Fruit fly (Drosophila melanogaster) whole organism, embryonic: ENCODE measurements around the gene CG14507.

Experiments
- CG10147 ChIP-seq: fragments of 200-800 bp; sonication (Bioruptor generic); optimal IDR thresholded peaks from 2 replicates; lab custom pipeline; 2019; ENCODE audit warnings: missing biosample characterization, mild to moderate bottlenecking, missing genetic modification characterization, moderate library complexity
- CG12391 ChIP-seq: fragments of 200-800 bp; sonication (Bioruptor generic); optimal IDR thresholded peaks from 3 replicates; lab custom pipeline; 2018; ENCODE audit warnings: missing biosample characterization, mild to moderate bottlenecking, missing genetic modification characterization, moderate library complexity
- CG13624 ChIP-seq: fragments of 200-800 bp; sonication (Bioruptor generic); optimal IDR thresholded peaks from 2 replicates; lab custom pipeline; 2016; ENCODE audit warnings: missing biosample characterization, missing genetic modification characterization
- CG16813 ChIP-seq: fragments of 200-800 bp; sonication (Bioruptor generic); IDR thresholded peaks from 3 replicates; pipeline ENCODE4 v1.3.6; 2022; ENCODE audit warnings: missing biosample characterization, missing genetic modification characterization; ENCODE audit not compliant: partially characterized antibody
- CG17359 ChIP-seq: fragments of 200-800 bp; sonication (Bioruptor generic); optimal IDR thresholded peaks from 3 replicates; lab custom pipeline; 2018; ENCODE audit warnings: missing biosample characterization, mild to moderate bottlenecking, missing genetic modification characterization, moderate library complexity
- CG18011 ChIP-seq: fragments of 200-800 bp; sonication (Bioruptor generic); optimal IDR thresholded peaks from 2 replicates; lab custom pipeline; 2017; ENCODE audit warnings: missing biosample characterization, missing genetic modification characterization, mild to moderate bottlenecking, moderate library complexity, missing genotype
- CG34422 ChIP-seq: fragments of 200-800 bp; sonication (Bioruptor generic); IDR thresholded peaks from 3 replicates; pipeline ENCODE4 v1.3.6; 2022; ENCODE audit warnings: missing biosample characterization, missing genetic modification characterization
- CG4404 ChIP-seq: fragments of 200-800 bp; sonication (Bioruptor generic); IDR thresholded peaks from 2 replicates; pipeline ENCODE4 v1.3.6; 2022; ENCODE audit warnings: missing biosample characterization, missing genetic modification characterization
- CG7963 ChIP-seq: fragments of 200-800 bp; sonication (Bioruptor generic); IDR thresholded peaks from 3 replicates; pipeline ENCODE4 v1.3.6; 2022; ENCODE audit warnings: missing biosample characterization, missing genetic modification characterization; ENCODE audit not compliant: partially characterized antibody
- CG8478 ChIP-seq: fragments of >200 bp; optimal IDR thresholded peaks from 2 replicates; lab custom pipeline; 2018
- CG9437 ChIP-seq: fragments of 200-800 bp; sonication (Bioruptor generic); optimal IDR thresholded peaks from 2 replicates; lab custom pipeline; 2018; ENCODE audit warnings: missing biosample characterization, mild to moderate bottlenecking, missing genetic modification characterization
- CG9932 ChIP-seq: fragments of 200-800 bp; sonication (Bioruptor generic); IDR thresholded peaks from 2 replicates; pipeline ENCODE4 v1.3.6; 2022; ENCODE audit warnings: missing biosample characterization, missing genetic modification characterization
- Chrac-16 ChIP-seq: fragments of 200-800 bp; sonication (Bioruptor generic); optimal IDR thresholded peaks from 3 replicates; lab custom pipeline; 2016; ENCODE audit warnings: missing biosample characterization, missing genetic modification characterization
- Dp ChIP-seq: fragments of 200-800 bp; sonication (Bioruptor generic); optimal IDR thresholded peaks from 2 replicates; lab custom pipeline; 2018; ENCODE audit warnings: missing biosample characterization, mild to moderate bottlenecking, missing genetic modification characterization, moderate library complexity
- Dref ChIP-seq: fragments of 200-800 bp; sonication (Bioruptor generic); IDR thresholded peaks from 2 replicates; pipeline ENCODE4 v1.3.6; 2022; ENCODE audit warnings: missing biosample characterization, missing genetic modification characterization
- HHEX ChIP-seq: fragments of 200-800 bp; sonication (Bioruptor generic); optimal IDR thresholded peaks from 3 replicates; lab custom pipeline; 2017; ENCODE audit warnings: missing biosample characterization, mild to moderate bottlenecking, missing genetic modification characterization, missing genetic modification reagents
- HmgZ ChIP-seq: fragments of 200-800 bp; sonication (Bioruptor generic); optimal IDR thresholded peaks from 2 replicates; lab custom pipeline; 2018; ENCODE audit warnings: missing biosample characterization, mild to moderate bottlenecking, missing genetic modification characterization
- Hmr ChIP-seq: fragments of 200-800 bp; sonication (Bioruptor generic); optimal IDR thresholded peaks from 3 replicates; lab custom pipeline; 2017; ENCODE audit warnings: mild to moderate bottlenecking, missing biosample characterization, missing genetic modification reagents, missing genetic modification characterization
- Mad ChIP-seq: fragments of 200-800 bp; sonication (Bioruptor generic); optimal IDR thresholded peaks from 2 replicates; lab custom pipeline; 2016; ENCODE audit warnings: missing biosample characterization, missing genetic modification characterization
- Max ChIP-seq: fragments of 200-800 bp; sonication (Bioruptor generic); optimal IDR thresholded peaks from 2 replicates; lab custom pipeline; 2016; ENCODE audit warnings: missing biosample characterization, mild to moderate bottlenecking, missing genetic modification characterization
- Med ChIP-seq: fragments of 200-800 bp; sonication (Bioruptor generic); peaks from one replicate; lab custom pipeline; 2016; ENCODE audit warnings: missing biosample characterization, missing genetic modification characterization, mild to moderate bottlenecking, inconsistent platforms, moderate library complexity
- Myb ChIP-seq: fragments of 200-800 bp; sonication (Bioruptor generic); optimal IDR thresholded peaks from 2 replicates; lab custom pipeline; 2016; ENCODE audit warnings: missing biosample characterization, missing genetic modification characterization
- NC2β ChIP-seq: fragments of 200-800 bp; sonication (Bioruptor generic); optimal IDR thresholded peaks from 2 replicates; lab custom pipeline; 2016; ENCODE audit warnings: missing biosample characterization, missing genetic modification characterization
- Nf-YB ChIP-seq: fragments of 200-800 bp; sonication (Bioruptor generic); optimal IDR thresholded peaks from 3 replicates; lab custom pipeline; 2019; ENCODE audit warnings: missing biosample characterization, mild to moderate bottlenecking, missing genetic modification characterization, moderate library complexity
- Oli ChIP-seq: fragments of 200-800 bp; sonication (Bioruptor generic); optimal IDR thresholded peaks from 2 replicates; lab custom pipeline; 2018; ENCODE audit warnings: missing biosample characterization, mild to moderate bottlenecking, missing genetic modification characterization, moderate library complexity
- Opbp ChIP-seq: fragments of 200-800 bp; sonication (Bioruptor generic); IDR thresholded peaks from 3 replicates; pipeline ENCODE4 v1.3.6; 2022; ENCODE audit warnings: missing biosample characterization, missing genetic modification characterization; ENCODE audit not compliant: partially characterized antibody
- Ptx1 ChIP-seq: fragments of 200-800 bp; sonication (Bioruptor generic); IDR thresholded peaks from 2 replicates; pipeline ENCODE4 v1.3.6; 2022; ENCODE audit warnings: missing biosample characterization, missing genetic modification characterization
- ab ChIP-seq: fragments of 200-800 bp; sonication (Bioruptor generic); optimal IDR thresholded peaks from 2 replicates; lab custom pipeline; 2016; ENCODE audit warnings: missing biosample characterization, missing genetic modification characterization
- bigmax ChIP-seq: fragments of 200-800 bp; sonication (Bioruptor generic); optimal IDR thresholded peaks from 2 replicates; lab custom pipeline; 2018; ENCODE audit warnings: missing biosample characterization, mild to moderate bottlenecking, missing genetic modification characterization
- cad ChIP-seq: fragments of >200 bp; optimal IDR thresholded peaks from 2 replicates; lab custom pipeline; 2017; ENCODE audit warnings: missing biosample characterization, missing genetic modification characterization
- croc ChIP-seq: fragments of 200-800 bp; sonication (Bioruptor generic); conservative IDR thresholded peaks from 3 replicates; pipeline ENCODE4 v1.3.6; 2022; ENCODE audit warnings: missing biosample characterization, missing genetic modification characterization
- dati ChIP-seq: fragments of 200-800 bp; sonication (Bioruptor generic); IDR thresholded peaks from 2 replicates; pipeline ENCODE4 v1.3.6; 2022; ENCODE audit warnings: missing biosample characterization, missing genetic modification characterization
- eve ChIP-seq, 2 experiments: fragments of >200 bp; optimal IDR thresholded peaks; 2 replicates each; lab custom pipeline; 2017; ENCODE audit warnings: missing biosample characterization in 2 of 2, missing genetic modification characterization in 2 of 2
- exex ChIP-seq: fragments of 200-800 bp; sonication (Bioruptor generic); optimal IDR thresholded peaks from 4 replicates; lab custom pipeline; 2018; ENCODE audit warnings: missing biosample characterization, mild to moderate bottlenecking, missing genetic modification characterization, moderate library complexity
- gce ChIP-seq: fragments of 200-800 bp; sonication (Bioruptor generic); IDR thresholded peaks from 3 replicates; pipeline ENCODE4 v1.3.6; 2022; ENCODE audit warnings: missing biosample characterization, missing genetic modification characterization
- gcm2 ChIP-seq: fragments of 200-800 bp; sonication (Bioruptor generic); optimal IDR thresholded peaks from 2 replicates; lab custom pipeline; 2016; ENCODE audit warnings: missing biosample characterization, missing genetic modification characterization
- grn ChIP-seq: fragments of 200-800 bp; sonication (Bioruptor generic); optimal IDR thresholded peaks from 3 replicates; lab custom pipeline; 2017; ENCODE audit warnings: missing biosample characterization, missing genetic modification characterization
- hb ChIP-seq: fragments of 200-800 bp; sonication (Bioruptor generic); IDR thresholded peaks from 3 replicates; pipeline ENCODE4 v1.3.6; 2022; ENCODE audit warnings: missing biosample characterization, missing genetic modification characterization; ENCODE audit not compliant: partially characterized antibody
- ken ChIP-seq: fragments of 200-800 bp; sonication (Bioruptor generic); IDR thresholded peaks from 3 replicates; pipeline ENCODE4 v1.3.6; 2022; ENCODE audit warnings: missing biosample characterization, missing genetic modification characterization
- pan ChIP-seq, 4 experiments: fragments of >200 bp in 3 of 4; fragments of 200-800 bp in 1 of 4; sonication (Bioruptor generic) in 1 of 4; optimal IDR thresholded peaks in 3 of 4; IDR thresholded peaks in 1 of 4; 2 replicates each; pipeline versions ENCODE4 v1.3.6 to Lab custom; 2017 to 2022; ENCODE audit warnings: missing biosample characterization in 2 of 4, missing genetic modification characterization in 2 of 4, mixed read lengths in 1 of 4
- pros ChIP-seq: fragments of 200-800 bp; sonication (Bioruptor generic); optimal IDR thresholded peaks from 3 replicates; lab custom pipeline; 2019; ENCODE audit warnings: missing biosample characterization, mild to moderate bottlenecking, missing genetic modification characterization, moderate library complexity
- rib ChIP-seq: fragments of 200-800 bp; sonication (Bioruptor generic); IDR thresholded peaks from 2 replicates; pipeline ENCODE4 v1.3.6; 2022; ENCODE audit warnings: missing biosample characterization, missing genetic modification characterization
- sens-2 ChIP-seq: fragments of 200-800 bp; sonication (Bioruptor generic); IDR thresholded peaks from 2 replicates; pipeline ENCODE4 v1.3.6; 2022; ENCODE audit warnings: missing biosample characterization, missing genetic modification characterization
- slou ChIP-seq: fragments of 200-800 bp; sonication (Bioruptor generic); optimal IDR thresholded peaks from 3 replicates; lab custom pipeline; 2016; ENCODE audit warnings: missing biosample characterization, missing genetic modification characterization
- sug ChIP-seq: fragments of 200-800 bp; optimal IDR thresholded peaks from 2 replicates; lab custom pipeline; 2019; ENCODE audit warnings: missing biosample characterization, mild to moderate bottlenecking, missing genetic modification characterization, moderate library complexity
- tgo ChIP-seq: fragments of 200-800 bp; sonication (Bioruptor generic); IDR thresholded peaks from 3 replicates; pipeline ENCODE4 v1.3.6; 2022; ENCODE audit warnings: missing biosample characterization, missing genetic modification characterization
- vvl ChIP-seq: fragments of 200-800 bp; sonication (Bioruptor generic); IDR thresholded peaks from 2 replicates; pipeline ENCODE4 v1.3.6; 2022; ENCODE audit warnings: missing biosample characterization, missing genetic modification characterization
- wek ChIP-seq: fragments of 200-800 bp; sonication (Bioruptor generic); optimal IDR thresholded peaks from 3 replicates; lab custom pipeline; 2018; ENCODE audit warnings: missing biosample characterization, mild to moderate bottlenecking, missing genetic modification characterization, moderate library complexity
- z ChIP-seq: fragments of 200-800 bp; sonication (Bioruptor generic); IDR thresholded peaks from 3 replicates; pipeline ENCODE4 v1.3.6; 2022; ENCODE audit warnings: missing biosample characterization, missing genetic modification characterization

CG14507 gene

DNA sequence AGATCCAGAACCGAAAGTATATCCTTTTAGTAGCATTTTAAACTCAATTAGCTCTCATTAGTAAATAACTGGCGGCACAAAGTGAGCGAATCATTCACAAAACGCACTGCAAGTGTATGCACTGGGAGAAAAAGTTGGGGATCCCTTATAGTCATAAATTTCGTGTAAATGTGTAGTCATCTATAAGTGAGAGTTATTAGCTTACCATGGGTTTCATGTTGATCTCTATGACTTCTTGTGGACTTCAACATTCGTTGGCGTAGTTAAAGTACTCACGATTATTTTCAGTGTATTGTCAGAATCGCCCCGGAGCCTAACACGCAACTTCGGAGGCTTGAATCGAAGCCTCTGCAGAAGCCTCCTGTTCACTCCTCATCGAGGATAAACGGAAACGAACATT, 49.5 kb upstream of the CG14507 start (continued):
- TF ChIP-seq exex (tag; lab: Kevin White, UChicago): no peak
- peak; percentile 47; the same call in 1 of the 2 replicates for TF ChIP-seq CG4404 (GFP tag; lab: Robert Waterston, UW)
- TF ChIP-seq Myb (GFP tag; lab: Kevin White, UChicago): no peak
- no peak for TF ChIP-seq cad (GFP tag; lab: Kevin White, UChicago)
- no peak for TF ChIP-seq pros (GFP tag; lab: Kevin White, UChicago)
- no peak for TF ChIP-seq Nf-YB (GFP tag; lab: Kevin White, UChicago)
- TF ChIP-seq HHEX (GFP tag; lab: Kevin White, UChicago): no peak
- no peak for TF ChIP-seq Dref (GFP tag; lab: Robert Waterston, UW)
- TF ChIP-seq ken: no peak
- TF ChIP-seq eve (GFP tag; optimal IDR thresholded peaks at IDR 0.05; lab: Kevin White, UChicago): no peak
- no peak for TF ChIP-seq HmgZ (tag; lab: Kevin White, UChicago)
- no peak for TF ChIP-seq grn (GFP tag; lab: Kevin White, UChicago)
- no peak for TF ChIP-seq CG7963 (GFP tag; lab: Robert Waterston, UW)
- TF ChIP-seq pan (optimal IDR thresholded peaks at IDR 0.05; lab: Kevin White, UChicago): no peak
- no peak for TF ChIP-seq pan (GFP tag; optimal IDR thresholded peaks at IDR 0.05 in 1 of 2, IDR thresholded peaks at IDR 0.05 in 1 of 2)
- TF ChIP-seq hb (GFP tag; lab: Robert Waterston, UW): no peak
- no peak for TF ChIP-seq z (GFP tag; lab: Robert Waterston, UW)
- no peak for TF ChIP-seq Dp (GFP tag; lab: Kevin White, UChicago)
- TF ChIP-seq Opbp: no peak
- TF ChIP-seq sug (tag; lab: Kevin White, UChicago): no peak
- TF ChIP-seq rib (GFP tag; lab: Robert Waterston, UW): no peak
- no peak for TF ChIP-seq CG34422 (GFP tag; lab: Robert Waterston, UW)
- no peak for TF ChIP-seq bigmax (GFP tag; lab: Kevin White, UChicago)

DNA sequence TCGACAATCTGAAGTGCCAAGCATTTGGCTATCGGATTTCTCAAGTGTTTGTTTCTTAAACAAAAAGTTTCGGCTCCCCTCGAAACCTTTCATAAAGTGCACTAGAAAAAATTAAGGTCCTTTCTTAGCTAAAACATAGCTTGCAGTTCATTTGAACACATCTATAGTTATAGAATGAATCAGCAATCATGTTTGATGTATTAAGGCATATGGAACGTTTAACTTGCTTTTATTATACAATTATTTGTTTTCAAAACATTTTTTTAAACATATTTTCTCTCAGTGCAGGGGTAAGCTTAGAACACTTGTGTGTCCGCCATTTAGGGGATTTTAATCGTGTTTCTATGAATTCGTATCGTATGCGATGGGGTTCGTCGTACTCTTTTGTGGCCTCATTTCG, 47.1 kb upstream of the CG14507 start:
- no peak for TF ChIP-seq pan (optimal IDR thresholded peaks at IDR 0.05; lab: Kevin White, UChicago)
- TF ChIP-seq pan (GFP tag; optimal IDR thresholded peaks at IDR 0.05 in 1 of 2, IDR thresholded peaks at IDR 0.05 in 1 of 2): peak in 1 of 2 experiments; percentile 62
- no peak for TF ChIP-seq Med (GFP tag; lab: Kevin White, UChicago)
- no peak for TF ChIP-seq CG10147 (GFP tag; lab: Kevin White, UChicago)
- TF ChIP-seq Max (GFP tag; lab: Kevin White, UChicago): peak; percentile 10
- TF ChIP-seq CG8478: no peak
- TF ChIP-seq slou: no peak
- TF ChIP-seq CG17359 (tag; lab: Kevin White, UChicago): peak; percentile 73
- TF ChIP-seq CG16813 (GFP tag; lab: Robert Waterston, UW): no peak
- TF ChIP-seq sens-2 (GFP tag; lab: Robert Waterston, UW): no peak
- peak; percentile 9 for TF ChIP-seq gcm2 (GFP tag; lab: Kevin White, UChicago)
- TF ChIP-seq CG9437: peak; percentile 44
- TF ChIP-seq vvl: peak; percentile 71
- TF ChIP-seq bigmax (GFP tag; lab: Kevin White, UChicago): no peak
- no peak for TF ChIP-seq ab (GFP tag; lab: Kevin White, UChicago)
- no peak for TF ChIP-seq wek
- peak; percentile 75 for TF ChIP-seq Oli (tag; lab: Kevin White, UChicago)
- TF ChIP-seq Ptx1 (GFP tag; lab: Robert Waterston, UW): peak; percentile 64
- TF ChIP-seq Hmr (GFP tag; lab: Kevin White, UChicago): no peak
- peak; percentile 84 for TF ChIP-seq CG12391 (tag; lab: Kevin White, UChicago)
- TF ChIP-seq hb (GFP tag; lab: Robert Waterston, UW): no peak
- peak; percentile 21; the same call in 1 of the 3 replicates for TF ChIP-seq croc (GFP tag; lab: Robert Waterston, UW)
- TF ChIP-seq Dp (GFP tag; lab: Kevin White, UChicago): no peak
- TF ChIP-seq Chrac-16: peak; percentile 48
- peak; percentile 33 for TF ChIP-seq CG13624
- TF ChIP-seq tgo (GFP tag; lab: Robert Waterston, UW): peak; percentile 32; the same call in 1 of the 3 replicates
- peak; percentile 43 for TF ChIP-seq NC2β (GFP tag; lab: Kevin White, UChicago)
- peak; percentile 35 for TF ChIP-seq Mad
- TF ChIP-seq CG9932 (GFP tag; lab: Robert Waterston, UW): 0 out of 2 replicates have a peak, but pooled peaks have one; percentile 20
- TF ChIP-seq dati (GFP tag; lab: Robert Waterston, UW): no peak
- TF ChIP-seq CG18011 (GFP tag; lab: Kevin White, UChicago): no peak
- TF ChIP-seq gce (GFP tag; lab: Robert Waterston, UW): no peak
